Comparison of ENCODE assay signal across 1 fruit fly cellular context in the genomic region with DNA sequence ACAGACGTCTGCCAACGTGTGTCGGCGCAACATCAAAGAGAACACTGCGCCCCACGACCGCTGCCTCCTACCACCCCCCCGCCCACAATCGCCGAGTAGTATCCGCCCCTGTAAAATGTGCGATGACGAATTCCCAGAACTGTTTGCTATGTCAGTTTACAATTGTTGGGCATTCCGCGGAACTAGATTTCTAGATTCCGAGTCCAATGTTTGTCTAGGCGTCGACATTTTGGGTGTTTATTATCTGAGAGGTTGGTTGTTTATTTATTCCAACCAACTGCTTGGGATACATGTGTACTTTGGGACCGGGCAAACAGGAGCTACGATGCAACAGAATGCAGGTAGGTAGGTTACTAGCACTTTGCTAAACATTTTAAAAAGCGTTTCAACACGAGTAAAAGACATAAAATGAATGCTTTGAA.
TF ChIP-seq lines count a peak whose summit lies in the region.

No protein-coding gene starts in this region.

TF ChIP-seq in whole organism, embryonic, 481 proteins besides CTCF, POLR2A, EP300 and RAD21 (continued from another document and continues in another):
- TF ChIP-seq ewg (GFP tag; optimal IDR thresholded peaks at IDR 0.05; lab: Kevin White, UChicago) = peak; percentile 21
- TF ChIP-seq CG15073 (GFP tag; optimal IDR thresholded peaks at IDR 0.05; lab: Kevin White, UChicago) = no peak
- no peak for TF ChIP-seq kah (GFP tag; optimal IDR thresholded peaks at IDR 0.05; lab: Kevin White, UChicago)
- TF ChIP-seq CG7556 (GFP tag; optimal IDR thresholded peaks at IDR 0.05; lab: Kevin White, UChicago) = peak; percentile 57
- no peak for TF ChIP-seq CG43689 (GFP tag; IDR thresholded peaks at IDR 0.05; lab: Robert Waterston, UW)
- peak; percentile 35 for TF ChIP-seq Atf-2 (GFP tag; optimal IDR thresholded peaks at IDR 0.05; lab: Kevin White, UChicago)
- TF ChIP-seq sc (optimal IDR thresholded peaks at IDR 0.05; lab: Kevin White, UChicago) = no peak
- TF ChIP-seq sc (GFP tag; optimal IDR thresholded peaks at IDR 0.05; lab: Kevin White, UChicago) = peak; percentile 74
- TF ChIP-seq so (GFP tag; IDR thresholded peaks at IDR 0.05; lab: Robert Waterston, UW) = peak; percentile 53; the same call in 1 of the 3 replicates
- peak; percentile 84 for TF ChIP-seq CG10209 (GFP tag; optimal IDR thresholded peaks at IDR 0.05; lab: Kevin White, UChicago)
- TF ChIP-seq dmrt99B (tag; optimal IDR thresholded peaks at IDR 0.05; lab: Kevin White, UChicago) = no peak
- peak; percentile 38 for TF ChIP-seq D19A (tag; optimal IDR thresholded peaks at IDR 0.05; lab: Kevin White, UChicago)
- no peak for TF ChIP-seq CG17802 (tag; optimal IDR thresholded peaks at IDR 0.05; lab: Kevin White, UChicago)
- TF ChIP-seq NFAT (GFP tag; IDR thresholded peaks at IDR 0.05; lab: Robert Waterston, UW) = no peak
- TF ChIP-seq CG33213 (GFP tag; optimal IDR thresholded peaks at IDR 0.05; lab: Kevin White, UChicago) = peak; percentile 72
- no peak for TF ChIP-seq al (GFP tag; IDR thresholded peaks at IDR 0.05; lab: Robert Waterston, UW)
- TF ChIP-seq CG15479 (GFP tag; optimal IDR thresholded peaks at IDR 0.05; lab: Kevin White, UChicago) = peak; percentile 83
- peak; percentile 59 for TF ChIP-seq CG11398 (GFP tag; optimal IDR thresholded peaks at IDR 0.05; lab: Kevin White, UChicago)
- TF ChIP-seq CG17829 (tag; optimal IDR thresholded peaks at IDR 0.05; lab: Kevin White, UChicago) = peak; percentile 46
- TF ChIP-seq dmrt11E (tag; optimal IDR thresholded peaks at IDR 0.05; lab: Kevin White, UChicago) = peak; percentile 85
- TF ChIP-seq CG18599 (GFP tag; optimal IDR thresholded peaks at IDR 0.05; lab: Kevin White, UChicago) = peak; percentile 10
- TF ChIP-seq chm (GFP tag; IDR thresholded peaks at IDR 0.05; lab: Robert Waterston, UW) = peak; percentile 95
- TF ChIP-seq unc-4 (GFP tag; IDR thresholded peaks at IDR 0.05; lab: Robert Waterston, UW; ENCODE audit: partially characterized antibody) = no peak
- TF ChIP-seq Mes4 (GFP tag; optimal IDR thresholded peaks at IDR 0.05; lab: Kevin White, UChicago) = peak; percentile 42
- TF ChIP-seq CG7357 (GFP tag; IDR thresholded peaks at IDR 0.05; lab: Robert Waterston, UW) = no peak
- peak; percentile 88 for TF ChIP-seq kni (GFP tag; optimal IDR thresholded peaks at IDR 0.05; lab: Kevin White, UChicago)
- peak; percentile 37 for TF ChIP-seq gcm (GFP tag; optimal IDR thresholded peaks at IDR 0.05; lab: Kevin White, UChicago)
- peak; percentile 67 for TF ChIP-seq CrebB (tag; optimal IDR thresholded peaks at IDR 0.05; lab: Kevin White, UChicago)
- no peak for TF ChIP-seq MESR4 (GFP tag; optimal IDR thresholded peaks at IDR 0.05; lab: Kevin White, UChicago)
- no peak for TF ChIP-seq ERR (GFP tag; optimal IDR thresholded peaks at IDR 0.05; lab: Kevin White, UChicago)
- TF ChIP-seq dimm (GFP tag; IDR thresholded peaks at IDR 0.05; lab: Robert Waterston, UW) = no peak
- TF ChIP-seq CG17359 (tag; optimal IDR thresholded peaks at IDR 0.05; lab: Kevin White, UChicago) = peak; percentile 42
- TF ChIP-seq CG13624 (GFP tag; optimal IDR thresholded peaks at IDR 0.05; lab: Kevin White, UChicago) = no peak
- TF ChIP-seq ranshi (GFP tag; IDR thresholded peaks at IDR 0.05; lab: Robert Waterston, UW) = peak; percentile 5; the same call in 1 of the 2 replicates
- peak in 1 of 2 experiments; percentile 36 for TF ChIP-seq insv (GFP tag; optimal IDR thresholded peaks at IDR 0.05; lab: Kevin White, UChicago)
- TF ChIP-seq croc (GFP tag; conservative IDR thresholded peaks at IDR 0.05; lab: Robert Waterston, UW) = no peak
- TF ChIP-seq CG3281 (GFP tag; optimal IDR thresholded peaks at IDR 0.05; lab: Kevin White, UChicago) = no peak
- TF ChIP-seq CG11723 (GFP tag; optimal IDR thresholded peaks at IDR 0.05; lab: Kevin White, UChicago) = peak; percentile 43
- peak; percentile 36 for TF ChIP-seq Spps (tag; optimal IDR thresholded peaks at IDR 0.05; lab: Kevin White, UChicago)
- peak; percentile 2 for TF ChIP-seq Sry-β (GFP tag; optimal IDR thresholded peaks at IDR 0.05; lab: Kevin White, UChicago)
- TF ChIP-seq CG1792 (GFP tag; optimal IDR thresholded peaks at IDR 0.05; lab: Kevin White, UChicago) = peak; percentile 31
- peak; percentile 90 for TF ChIP-seq CG7271 (tag; optimal IDR thresholded peaks at IDR 0.05; lab: Kevin White, UChicago)
- peak; percentile 15 for TF ChIP-seq Sry-δ (GFP tag; optimal IDR thresholded peaks at IDR 0.05; lab: Kevin White, UChicago)
- TF ChIP-seq CG2202 (tag; optimal IDR thresholded peaks at IDR 0.05; lab: Kevin White, UChicago) = peak; percentile 91
- peak; percentile 23; the same call in 1 of the 2 replicates for TF ChIP-seq CG11247 (GFP tag; IDR thresholded peaks at IDR 0.05; lab: Robert Waterston, UW)
- TF ChIP-seq CG15601 (tag; optimal IDR thresholded peaks at IDR 0.05; lab: Kevin White, UChicago) = peak; percentile 81
- peak; percentile 53 for TF ChIP-seq CG8359 (GFP tag; optimal IDR thresholded peaks at IDR 0.05; lab: Kevin White, UChicago; ENCODE audit: borderline replicate concordance)
- peak; percentile 74 for TF ChIP-seq grn (GFP tag; optimal IDR thresholded peaks at IDR 0.05; lab: Kevin White, UChicago)
- TF ChIP-seq Optix (GFP tag; IDR thresholded peaks at IDR 0.05; lab: Robert Waterston, UW) = no peak
- TF ChIP-seq peb (GFP tag; IDR thresholded peaks at IDR 0.05; lab: Robert Waterston, UW) = no peak
- TF ChIP-seq luna (GFP tag; optimal IDR thresholded peaks at IDR 0.05; lab: Kevin White, UChicago) = no peak
- TF ChIP-seq oc (tag; optimal IDR thresholded peaks at IDR 0.05; lab: Kevin White, UChicago) = peak; percentile 35
- TF ChIP-seq pnt (GFP tag; optimal IDR thresholded peaks at IDR 0.05; lab: Kevin White, UChicago) = peak; percentile 57
- peak; percentile 72 for TF ChIP-seq onecut (GFP tag; IDR thresholded peaks at IDR 0.05; lab: Robert Waterston, UW)
- TF ChIP-seq her (GFP tag; optimal IDR thresholded peaks at IDR 0.05; lab: Kevin White, UChicago) = peak; percentile 37
- peak; percentile 66 for TF ChIP-seq CG7987 (GFP tag; optimal IDR thresholded peaks at IDR 0.05; lab: Kevin White, UChicago)
- TF ChIP-seq dati (GFP tag; IDR thresholded peaks at IDR 0.05; lab: Robert Waterston, UW) = no peak
- peak; percentile 21; the same call in 1 of the 2 replicates for TF ChIP-seq CG4404 (GFP tag; IDR thresholded peaks at IDR 0.05; lab: Robert Waterston, UW)
- TF ChIP-seq Six4 (GFP tag; optimal IDR thresholded peaks at IDR 0.05; lab: Kevin White, UChicago) = no peak
- peak; percentile 62 for TF ChIP-seq fd64A (GFP tag; optimal IDR thresholded peaks at IDR 0.05; lab: Kevin White, UChicago)
- no peak for TF ChIP-seq Hmx (GFP tag; optimal IDR thresholded peaks at IDR 0.05; lab: Kevin White, UChicago)
- no peak for TF ChIP-seq sug (tag; optimal IDR thresholded peaks at IDR 0.05; lab: Kevin White, UChicago)
- TF ChIP-seq slbo (GFP tag; IDR thresholded peaks at IDR 0.05; lab: Robert Waterston, UW) = no peak
- no peak for TF ChIP-seq TFAM (GFP tag; optimal IDR thresholded peaks at IDR 0.05; lab: Kevin White, UChicago)
- TF ChIP-seq Awh (GFP tag; IDR thresholded peaks at IDR 0.05; lab: Robert Waterston, UW) = peak; percentile 73; the same call in 1 of the 2 replicates
- TF ChIP-seq yki (optimal IDR thresholded peaks at IDR 0.05; lab: Kevin White, UChicago) = no peak
- TF ChIP-seq CG2129 (GFP tag; IDR thresholded peaks at IDR 0.05; lab: Robert Waterston, UW; ENCODE audit: partially characterized antibody) = no peak
- no peak for TF ChIP-seq B-H1 (GFP tag; IDR thresholded peaks at IDR 0.05; lab: Robert Waterston, UW)
- no peak for TF ChIP-seq lov (optimal IDR thresholded peaks at IDR 0.05; lab: Kevin White, UChicago)
- TF ChIP-seq lov (GFP tag; IDR thresholded peaks at IDR 0.05; lab: Robert Waterston, UW) = peak; percentile 80; the same call in 2 of the 3 replicates
- no peak for TF ChIP-seq CG16779 (GFP tag; IDR thresholded peaks at IDR 0.05; lab: Robert Waterston, UW)
- no peak for TF ChIP-seq gfzf (GFP tag; optimal IDR thresholded peaks at IDR 0.05; lab: Kevin White, UChicago)
- peak; percentile 36 for TF ChIP-seq pros (GFP tag; optimal IDR thresholded peaks at IDR 0.05; lab: Kevin White, UChicago)
- peak in 1 of 2 experiments; percentile 70 for TF ChIP-seq bsh (GFP tag; optimal IDR thresholded peaks at IDR 0.05; lab: Kevin White, UChicago)
- no peak for TF ChIP-seq Opbp (GFP tag; IDR thresholded peaks at IDR 0.05; lab: Robert Waterston, UW; ENCODE audit: partially characterized antibody)
- no peak for TF ChIP-seq CG17612 (GFP tag; IDR thresholded peaks at IDR 0.05; lab: Robert Waterston, UW)
- no peak for TF ChIP-seq pita (GFP tag; optimal IDR thresholded peaks at IDR 0.05; lab: Kevin White, UChicago)
- TF ChIP-seq Bdp1 (GFP tag; optimal IDR thresholded peaks at IDR 0.05; lab: Kevin White, UChicago) = peak; percentile 64
- TF ChIP-seq sob (GFP tag; IDR thresholded peaks at IDR 0.05; lab: Robert Waterston, UW) = peak; percentile 41; the same call in 1 of the 2 replicates
- TF ChIP-seq hkb (optimal IDR thresholded peaks at IDR 0.05; lab: Kevin White, UChicago) = no peak
- TF ChIP-seq hkb (GFP tag; IDR thresholded peaks at IDR 0.05; lab: Robert Waterston, UW) = peak; percentile 56
- TF ChIP-seq CG15696 (tag; optimal IDR thresholded peaks at IDR 0.05; lab: Kevin White, UChicago) = peak; percentile 95
- peak; percentile 50 for TF ChIP-seq CG13424 (tag; optimal IDR thresholded peaks at IDR 0.05; lab: Kevin White, UChicago)
- TF ChIP-seq CG10147 (GFP tag; optimal IDR thresholded peaks at IDR 0.05; lab: Kevin White, UChicago) = no peak
- TF ChIP-seq fd102C (GFP tag; optimal IDR thresholded peaks at IDR 0.05; lab: Kevin White, UChicago) = peak; percentile 91
- peak; percentile 27 for TF ChIP-seq lilli (GFP tag; optimal IDR thresholded peaks at IDR 0.05; lab: Kevin White, UChicago)
- no peak for TF ChIP-seq Hey (tag; optimal IDR thresholded peaks at IDR 0.05; lab: Kevin White, UChicago)
- peak; percentile 7 for TF ChIP-seq pfk (GFP tag; optimal IDR thresholded peaks at IDR 0.05; lab: Kevin White, UChicago)
- TF ChIP-seq CG12299 (tag; optimal IDR thresholded peaks at IDR 0.05; lab: Kevin White, UChicago) = peak; percentile 5
- TF ChIP-seq sens (GFP tag; lab: Kevin White, UChicago) = peak; percentile 88
- peak; percentile 38 for TF ChIP-seq CG1647 (GFP tag; optimal IDR thresholded peaks at IDR 0.05; lab: Kevin White, UChicago)
- peak; percentile 31; the same call in 1 of the 2 replicates for TF ChIP-seq CG31224 (GFP tag; IDR thresholded peaks at IDR 0.05; lab: Robert Waterston, UW)
- TF ChIP-seq MTF-1 (GFP tag; optimal IDR thresholded peaks at IDR 0.05; lab: Kevin White, UChicago; ENCODE audit: borderline replicate concordance) = peak; percentile 66
- no peak for TF ChIP-seq Oli (tag; optimal IDR thresholded peaks at IDR 0.05; lab: Kevin White, UChicago)
- no peak for TF ChIP-seq Dp (GFP tag; optimal IDR thresholded peaks at IDR 0.05; lab: Kevin White, UChicago)
- peak; percentile 10 for TF ChIP-seq CG17385 (GFP tag; optimal IDR thresholded peaks at IDR 0.05; lab: Kevin White, UChicago)
- TF ChIP-seq sr (GFP tag; IDR thresholded peaks at IDR 0.05; lab: Robert Waterston, UW) = peak; percentile 36; the same call in 1 of the 3 replicates
- TF ChIP-seq unpg (GFP tag; optimal IDR thresholded peaks at IDR 0.05; lab: Kevin White, UChicago) = peak; percentile 54
- TF ChIP-seq disco-r (GFP tag; optimal IDR thresholded peaks at IDR 0.05; lab: Kevin White, UChicago) = peak; percentile 11
- TF ChIP-seq vvl (GFP tag; IDR thresholded peaks at IDR 0.05; lab: Robert Waterston, UW) = peak; percentile 48; the same call in 1 of the 2 replicates
- TF ChIP-seq CG34224 (GFP tag; IDR thresholded peaks at IDR 0.05; lab: Robert Waterston, UW; ENCODE audit: partially characterized antibody) = no peak
- peak; percentile 61 for TF ChIP-seq en (GFP tag; optimal IDR thresholded peaks at IDR 0.05; lab: Kevin White, UChicago)
- peak; percentile 53 for TF ChIP-seq Asciz (GFP tag; optimal IDR thresholded peaks at IDR 0.05; lab: Kevin White, UChicago)
- peak; percentile 46 for TF ChIP-seq Atf3 (GFP tag; optimal IDR thresholded peaks at IDR 0.05; lab: Kevin White, UChicago)
- TF ChIP-seq cg (GFP tag; optimal IDR thresholded peaks at IDR 0.05; lab: Kevin White, UChicago) = no peak
- peak; percentile 85 for TF ChIP-seq Side (GFP tag; optimal IDR thresholded peaks at IDR 0.05; lab: Kevin White, UChicago)
- peak; percentile 79 for TF ChIP-seq ara (GFP tag; IDR thresholded peaks at IDR 0.05; lab: Robert Waterston, UW)
- TF ChIP-seq E2f2 (GFP tag; IDR thresholded peaks at IDR 0.05; lab: Robert Waterston, UW) = peak; percentile 25; the same call in 1 of the 2 replicates
- TF ChIP-seq Mad (GFP tag; optimal IDR thresholded peaks at IDR 0.05; lab: Kevin White, UChicago) = peak; percentile 2
- TF ChIP-seq CG12155 (GFP tag; optimal IDR thresholded peaks at IDR 0.05; lab: Kevin White, UChicago) = no peak
- peak in 1 of 2 experiments; percentile 64 for TF ChIP-seq Pdp1 (GFP tag; optimal IDR thresholded peaks at IDR 0.05; lab: Kevin White, UChicago)
- TF ChIP-seq Fer1 (GFP tag; optimal IDR thresholded peaks at IDR 0.05; lab: Kevin White, UChicago) = no peak
- TF ChIP-seq eve (GFP tag; optimal IDR thresholded peaks at IDR 0.05; lab: Kevin White, UChicago) = peak in 1 of 2 experiments; percentile 72
- no peak for TF ChIP-seq prd (optimal IDR thresholded peaks at IDR 0.05; lab: Kevin White, UChicago)
- peak; percentile 75; the same call in 2 of the 3 replicates for TF ChIP-seq prd (GFP tag; IDR thresholded peaks at IDR 0.05; lab: Robert Waterston, UW)
- peak; percentile 44; the same call in 1 of the 2 replicates for TF ChIP-seq CG31441 (GFP tag; IDR thresholded peaks at IDR 0.05; lab: Robert Waterston, UW)
- TF ChIP-seq Dbx (GFP tag; IDR thresholded peaks at IDR 0.05; lab: Robert Waterston, UW) = 0 out of 3 replicates have a peak, but pooled peaks have one; percentile 9
- peak; percentile 43 for TF ChIP-seq CG5245 (GFP tag; optimal IDR thresholded peaks at IDR 0.05; lab: Kevin White, UChicago)
- peak; percentile 56 for TF ChIP-seq CG13123 (GFP tag; optimal IDR thresholded peaks at IDR 0.05; lab: Kevin White, UChicago)
- TF ChIP-seq Dref (GFP tag; IDR thresholded peaks at IDR 0.05; lab: Robert Waterston, UW) = no peak
- TF ChIP-seq p53 (GFP tag; optimal IDR thresholded peaks at IDR 0.05; lab: Kevin White, UChicago) = peak; percentile 22
- no peak for TF ChIP-seq Hand (GFP tag; optimal IDR thresholded peaks at IDR 0.05; lab: Kevin White, UChicago)
- no peak for TF ChIP-seq esg (GFP tag; conservative IDR thresholded peaks at IDR 0.05; lab: Robert Waterston, UW)
- peak; percentile 55 for TF ChIP-seq tio (GFP tag; optimal IDR thresholded peaks at IDR 0.05; lab: Kevin White, UChicago)
- no peak for TF ChIP-seq CG3995 (GFP tag; optimal IDR thresholded peaks at IDR 0.05; lab: Kevin White, UChicago)
- TF ChIP-seq btn (GFP tag; optimal IDR thresholded peaks at IDR 0.05; lab: Kevin White, UChicago) = peak; percentile 54
